Worm (Caenorhabditis elegans) whole organism, early embryonic: Measurements from ENCODE around the gene lec-11.
"Not testable (repeated sequence)": the region's sequence is repeated elsewhere in the genome, so short reads cannot be mapped to it uniquely, and the experiment has no call there.

Source experiments
- B0310.2 ChIP-seq: sonication (generic microtip); optimal IDR thresholded peaks from 2 replicates; lab custom pipeline; 2016; ENCODE audit warnings: mild to moderate bottlenecking, missing genetic modification characterization, missing compliant biosample characterization
- F13C5.2 ChIP-seq: sonication (generic microtip); optimal IDR thresholded peaks from 2 replicates; lab custom pipeline; 2017; ENCODE audit warnings: mild to moderate bottlenecking, missing genetic modification characterization, inconsistent platforms, missing compliant biosample characterization
- aly-1 ChIP-seq: sonication (generic microtip); optimal IDR thresholded peaks from 2 replicates; lab custom pipeline; 2016; ENCODE audit warnings: missing genetic modification characterization, missing compliant biosample characterization
- ama-1 ChIP-seq: fragments of 150-350 bp; optimal IDR thresholded peaks from 2 replicates; lab custom pipeline; 2014
- ceh-13 ChIP-seq: fragments of 200-800 bp; sonication (Bioruptor generic); optimal IDR thresholded peaks from 2 replicates; lab custom pipeline; 2018; ENCODE audit warnings: mild to moderate bottlenecking, missing genetic modification characterization, missing compliant biosample characterization
- ceh-36 ChIP-seq: sonication (generic microtip); optimal IDR thresholded peaks from 2 replicates; lab custom pipeline; 2016; ENCODE audit warnings: missing genetic modification characterization, inconsistent platforms, missing compliant biosample characterization
- ets-7 ChIP-seq: sonication (generic microtip); optimal IDR thresholded peaks from 2 replicates; lab custom pipeline; 2016; ENCODE audit warnings: missing genotype, missing genetic modification characterization, missing compliant biosample characterization
- flt-1 ChIP-seq: fragments of 200-800 bp; sonication (Bioruptor generic); IDR thresholded peaks from 2 replicates; pipeline ENCODE4 v1.3.6; 2022; ENCODE audit warnings: missing genetic modification characterization, missing compliant biosample characterization
- hmbx-1 ChIP-seq: sonication (generic microtip); optimal IDR thresholded peaks from 2 replicates; lab custom pipeline; 2016; ENCODE audit warnings: mild to moderate bottlenecking, missing genetic modification characterization, missing compliant biosample characterization
- hmg-4 ChIP-seq: fragments of 200-800 bp; sonication (Bioruptor generic); optimal IDR thresholded peaks from 2 replicates; lab custom pipeline; 2018; ENCODE audit warnings: mild to moderate bottlenecking, missing genetic modification characterization, missing compliant biosample characterization
- hnd-1 ChIP-seq: sonication (generic microtip); optimal IDR thresholded peaks from 2 replicates; lab custom pipeline; 2016; ENCODE audit warnings: missing genetic modification characterization, missing compliant biosample characterization
- pes-1 ChIP-seq: fragments of 200-800 bp; sonication (Bioruptor generic); IDR thresholded peaks from 2 replicates; pipeline ENCODE4 v1.3.6; 2022; ENCODE audit warnings: missing genetic modification reagents, missing genetic modification characterization, missing compliant biosample characterization
- scrt-1 ChIP-seq: fragments of 200-800 bp; sonication (Bioruptor generic); IDR thresholded peaks from 2 replicates; pipeline ENCODE4 v1.3.6; 2022; ENCODE audit warnings: missing genetic modification characterization, missing compliant biosample characterization
- sea-1 ChIP-seq: fragments of 200-800 bp; sonication (Bioruptor generic); conservative IDR thresholded peaks from 2 replicates; pipeline ENCODE4 v1.3.6; 2022; ENCODE audit warnings: missing genetic modification characterization, missing compliant biosample characterization
- tbx-11 ChIP-seq: fragments of 200-800 bp; sonication (Bioruptor generic); IDR thresholded peaks from 2 replicates; pipeline ENCODE4 v1.3.6; 2022; ENCODE audit warnings: missing genetic modification characterization, missing compliant biosample characterization
- tbx-37 ChIP-seq: fragments of 200-800 bp; sonication (Bioruptor generic); conservative IDR thresholded peaks from 2 replicates; pipeline ENCODE4 v1.3.6; 2022; ENCODE audit warnings: missing genetic modification reagents, missing genetic modification characterization, missing compliant biosample characterization
- tra-4 ChIP-seq: sonication (generic microtip); optimal IDR thresholded peaks from 2 replicates; lab custom pipeline; 2017; ENCODE audit warnings: missing genetic modification characterization, missing compliant biosample characterization

Gene lec-11

DNA sequence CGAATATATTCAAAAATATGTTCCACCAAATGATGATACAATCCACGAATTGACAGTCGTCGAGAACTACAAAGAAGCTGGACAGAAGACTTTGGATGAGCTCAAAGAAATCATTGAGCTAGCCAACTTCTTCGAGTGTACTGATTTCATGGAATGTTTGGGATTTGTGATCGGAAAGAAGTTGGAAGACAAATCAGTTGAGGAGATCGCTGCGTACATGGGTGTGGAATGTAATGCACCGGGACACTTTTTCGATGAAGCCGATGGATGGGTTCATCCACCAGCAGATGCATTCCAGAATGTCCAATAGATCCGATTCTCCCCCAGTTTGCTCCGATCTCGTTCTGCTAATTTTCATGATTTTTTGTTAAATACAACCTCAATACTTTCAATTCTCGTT lies 13.6 kb upstream of the lec-11 start:
- TF ChIP-seq F13C5.2 (tag; lab: Kevin White, UChicago): no peak
- TF ChIP-seq sea-1 (GFP tag; lab: Robert Waterston, UW): no peak
- TF ChIP-seq ceh-13 (GFP tag; lab: Kevin White, UChicago): no peak
- no peak for TF ChIP-seq ama-1 (lab: Kevin White, UChicago)
- no peak for TF ChIP-seq tbx-11
- TF ChIP-seq pes-1 (GFP tag; lab: Robert Waterston, UW): no peak

- TF ChIP-seq hmbx-1 (tag; lab: Kevin White, UChicago): no peak
- no peak for TF ChIP-seq ets-7 (tag; lab: Kevin White, UChicago)
- TF ChIP-seq tra-4: no peak
- TF ChIP-seq tbx-11: no peak
- TF ChIP-seq scrt-1 (GFP tag; lab: Robert Waterston, UW): no peak
- no peak for TF ChIP-seq tbx-37 (GFP tag; lab: Robert Waterston, UW)
These were observed 12.4 kb upstream of the lec-11 start, which contains the start of gene F15B10.3 for ce11 chrIV:6602376-6602775. Gene F15B10.3, plus strand, starts transcription at chrIV:6602676.

ce11 chrIV:6601213-6601724 lies 11.3 kb upstream of the lec-11 start, which contains the start of gene sup-36:
Gene sup-36, plus strand, starts transcription at chrIV:6601674.
- no peak for TF ChIP-seq tbx-11
- TF ChIP-seq flt-1 (GFP tag; lab: Robert Waterston, UW): no peak
- no peak for TF ChIP-seq tra-4
- TF ChIP-seq pes-1 (GFP tag; lab: Robert Waterston, UW): no peak
- no peak for TF ChIP-seq aly-1

DNA sequence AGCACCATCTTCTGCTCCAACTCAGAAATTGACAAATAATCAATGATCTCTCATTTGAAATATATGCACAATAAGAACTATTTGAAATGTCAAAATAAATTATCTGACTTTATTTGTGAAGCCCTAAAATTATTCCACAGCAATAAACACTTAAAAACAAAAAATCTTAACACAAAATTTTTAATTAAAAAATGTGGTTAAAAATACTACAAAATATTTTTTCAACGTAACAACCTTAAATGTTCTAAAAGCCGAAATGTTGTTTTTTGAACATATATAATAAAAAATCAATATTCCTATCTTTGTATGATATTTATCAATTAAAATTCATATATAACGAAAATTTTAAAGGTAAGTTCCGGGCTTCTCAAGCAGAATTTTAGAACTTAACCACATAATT lies 9.5 kb upstream of the lec-11 start, which contains the start of gene F38A5.8:
TSS of gene F38A5.8 (plus strand) at position 301 of the 400 bp plus-strand sequence.
- no peak for TF ChIP-seq aly-1
- no peak for TF ChIP-seq scrt-1 (GFP tag; lab: Robert Waterston, UW)
- no peak for TF ChIP-seq flt-1 (GFP tag; lab: Robert Waterston, UW)
- TF ChIP-seq tra-4: no peak
- no peak for TF ChIP-seq hmg-4 (GFP tag; lab: Kevin White, UChicago)
- no peak for TF ChIP-seq B0310.2
- no peak for TF ChIP-seq sea-1 (GFP tag; lab: Robert Waterston, UW)
- no peak for TF ChIP-seq ceh-36 (tag; lab: Kevin White, UChicago)
- no peak for TF ChIP-seq hnd-1 (tag; lab: Kevin White, UChicago)
- TF ChIP-seq F13C5.2 (tag; lab: Kevin White, UChicago): no peak
- no peak for TF ChIP-seq pes-1 (GFP tag; lab: Robert Waterston, UW)
- TF ChIP-seq ama-1 (lab: Kevin White, UChicago): no peak
- no peak for TF ChIP-seq ceh-13 (GFP tag; lab: Kevin White, UChicago)
- no peak for TF ChIP-seq ets-7 (tag; lab: Kevin White, UChicago)
- TF ChIP-seq tbx-37 (GFP tag; lab: Robert Waterston, UW): no peak
- TF ChIP-seq tbx-11: no peak
- TF ChIP-seq hmbx-1 (tag; lab: Kevin White, UChicago): no peak

ce11 chrIV:6598740-6599139 lies 8.8 kb upstream of the lec-11 start, which contains the start of gene nspb-5:
Gene nspb-5, plus strand, starts transcription at chrIV:6599040.
- TF ChIP-seq scrt-1 (GFP tag; lab: Robert Waterston, UW); hmg-4 (GFP tag; lab: Kevin White, UChicago); hnd-1 (tag; lab: Kevin White, UChicago): not testable (repeated sequence)

DNA sequence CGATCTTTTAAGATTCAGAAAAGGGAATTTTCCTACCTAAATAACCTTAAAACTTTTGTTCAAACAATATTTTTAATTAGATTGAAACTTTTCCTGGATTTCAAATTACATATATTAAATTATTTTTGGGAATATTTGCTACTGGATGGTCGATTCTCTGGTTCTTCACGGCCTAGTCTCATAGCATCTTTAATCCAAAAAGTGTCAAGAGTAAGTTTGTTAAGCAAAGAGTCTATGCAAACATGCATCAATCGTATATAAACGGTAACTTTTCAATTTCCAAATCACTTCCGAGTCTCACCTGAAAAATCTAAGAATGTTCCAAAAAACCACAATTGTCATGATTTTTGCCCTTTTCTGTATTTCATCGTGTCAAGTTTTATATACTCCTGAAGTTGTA lies 8.0 kb upstream of the lec-11 start, which contains the start of gene nspb-4:
TSS of gene nspb-4 (plus strand) at position 301 of the 400 bp plus-strand sequence.
- not testable (repeated sequence) for TF ChIP-seq B0310.2; F13C5.2 (tag; lab: Kevin White, UChicago); ceh-13 (GFP tag; lab: Kevin White, UChicago)

DNA sequence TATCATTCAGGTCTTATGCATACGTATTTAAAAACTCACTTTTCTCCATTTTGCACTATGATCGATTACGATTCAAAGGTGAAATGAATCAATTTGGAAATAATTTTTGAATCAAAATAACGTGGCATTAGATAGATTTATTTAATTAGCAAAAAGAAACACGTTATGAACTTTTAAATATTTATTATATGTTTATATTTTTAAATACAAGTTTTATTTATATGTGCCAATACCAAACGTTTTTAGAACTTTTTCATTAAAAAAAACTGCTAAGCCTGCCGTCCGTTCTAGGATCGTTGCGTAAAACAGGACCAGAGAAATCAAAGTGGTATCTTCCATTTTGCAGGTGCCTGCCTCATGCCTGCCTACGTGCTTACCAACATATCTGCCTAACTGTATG lies 7.3 kb upstream of the lec-11 start, which contains the start of gene F38A5.6:
TSS of gene F38A5.6 (minus strand) at position 101 of the 400 bp plus-strand sequence.
- TF ChIP-seq hnd-1 (tag; lab: Kevin White, UChicago): no peak
- TF ChIP-seq hmg-4 (GFP tag; lab: Kevin White, UChicago): no peak
- no peak for TF ChIP-seq F13C5.2 (tag; lab: Kevin White, UChicago)
- no peak for TF ChIP-seq tra-4
- no peak for TF ChIP-seq tbx-37 (GFP tag; lab: Robert Waterston, UW)
- no peak for TF ChIP-seq scrt-1 (GFP tag; lab: Robert Waterston, UW)
- TF ChIP-seq flt-1 (GFP tag; lab: Robert Waterston, UW): no peak
- TF ChIP-seq B0310.2: no peak
- no peak for TF ChIP-seq pes-1 (GFP tag; lab: Robert Waterston, UW)
- TF ChIP-seq hmbx-1 (tag; lab: Kevin White, UChicago): no peak
- no peak for TF ChIP-seq ets-7 (tag; lab: Kevin White, UChicago)
- no peak for TF ChIP-seq tbx-11
- TF ChIP-seq aly-1: no peak
- no peak for TF ChIP-seq sea-1 (GFP tag; lab: Robert Waterston, UW)
- TF ChIP-seq ama-1 (lab: Kevin White, UChicago): no peak
- TF ChIP-seq ceh-13 (GFP tag; lab: Kevin White, UChicago): no peak
- TF ChIP-seq ceh-36 (tag; lab: Kevin White, UChicago): no peak

- TF ChIP-seq ceh-13 (GFP tag; lab: Kevin White, UChicago) (no peak), hnd-1 (tag; lab: Kevin White, UChicago) (no peak), F13C5.2 (tag; lab: Kevin White, UChicago) (no peak), tbx-37 (GFP tag; lab: Robert Waterston, UW) (no peak), aly-1 (no peak), ceh-36 (tag; lab: Kevin White, UChicago) (no peak), B0310.2 (no peak), flt-1 (GFP tag; lab: Robert Waterston, UW) (no peak), scrt-1 (GFP tag; lab: Robert Waterston, UW) (no peak), ets-7 (tag; lab: Kevin White, UChicago) (no peak), hmbx-1 (tag; lab: Kevin White, UChicago) (no peak), ama-1 (lab: Kevin White, UChicago) (no peak), tbx-11 (no peak), tra-4 (no peak), pes-1 (GFP tag; lab: Robert Waterston, UW) (no peak), sea-1 (GFP tag; lab: Robert Waterston, UW) (no peak), hmg-4 (GFP tag; lab: Kevin White, UChicago) (no peak)
These were observed 6.0 kb upstream of the lec-11 start, which contains the start of gene F38A5.22 for ce11 chrIV:6595912-6596311. Gene F38A5.22, minus strand, starts transcription at chrIV:6595940.
